Worm (Caenorhabditis elegans) whole organism, young adult: ENCODE results near the gene nhr-84.
A peak's percentile ranks its signal among the peaks of the same experiment; 100 is the strongest.

Experiments used
- B0261.1 ChIP-seq: sonication (generic microtip); optimal IDR thresholded peaks from 2 replicates; lab custom pipeline; 2016; ENCODE audit warnings: mild to moderate bottlenecking, missing genetic modification characterization, moderate library complexity, missing compliant biosample characterization
- C17E4.6 ChIP-seq: fragments of 200-800 bp; sonication (Bioruptor generic); IDR thresholded peaks from 2 replicates; pipeline ENCODE4 v1.3.6; 2022; ENCODE audit warnings: missing genetic modification reagents, missing genetic modification characterization, missing compliant biosample characterization
- F22D6.2 ChIP-seq: sonication (generic microtip); optimal IDR thresholded peaks from 2 replicates; lab custom pipeline; 2016; ENCODE audit warnings: mild to moderate bottlenecking, missing genetic modification characterization, missing compliant biosample characterization
- F49E8.2 ChIP-seq: sonication (generic microtip); optimal IDR thresholded peaks from 3 replicates; lab custom pipeline; 2017; ENCODE audit warnings: missing genetic modification characterization, mild to moderate bottlenecking, missing compliant biosample characterization, antibody characterized with exemption, moderate library complexity; ENCODE audit not compliant: insufficient read depth
- F57A8.1 ChIP-seq: fragments of 200-800 bp; sonication (Bioruptor generic); optimal IDR thresholded peaks from 2 replicates; lab custom pipeline; 2018; ENCODE audit warnings: mild to moderate bottlenecking, missing genetic modification characterization, moderate library complexity, missing compliant biosample characterization
- K12H6.12 ChIP-seq: fragments of 200-800 bp; sonication (Bioruptor generic); optimal IDR thresholded peaks from 2 replicates; lab custom pipeline; 2018; ENCODE audit warnings: mild to moderate bottlenecking, missing genetic modification characterization, missing compliant biosample characterization
- T07F8.4 ChIP-seq: sonication (generic microtip); optimal IDR thresholded peaks from 2 replicates; lab custom pipeline; 2016; ENCODE audit warnings: mild to moderate bottlenecking, missing genetic modification characterization, moderate library complexity, missing compliant biosample characterization
- Y53F4B.3 ChIP-seq: fragments of 200-800 bp; sonication (Bioruptor generic); IDR thresholded peaks from 2 replicates; pipeline ENCODE4 v1.3.6; 2022; ENCODE audit warnings: missing genetic modification reagents, missing genetic modification characterization, missing compliant biosample characterization
- Y67H2A.10 ChIP-seq: fragments of 200-800 bp; sonication (Bioruptor generic); conservative IDR thresholded peaks from 2 replicates; pipeline ENCODE4 v1.3.6; 2022; ENCODE audit warnings: missing genetic modification reagents, missing genetic modification characterization, missing compliant biosample characterization
- Y95B8A.8 ChIP-seq: fragments of 200-800 bp; sonication (Bioruptor generic); IDR thresholded peaks from 2 replicates; pipeline ENCODE4 v1.3.6; 2022; ENCODE audit warnings: missing genetic modification reagents, missing genetic modification characterization, missing compliant biosample characterization
- aptf-3 ChIP-seq: fragments of 200-800 bp; sonication (Bioruptor generic); IDR thresholded peaks from 2 replicates; pipeline ENCODE4 v1.3.6; 2022; ENCODE audit warnings: missing genetic modification characterization, missing compliant biosample characterization
- atf-7 ChIP-seq: sonication (generic microtip); optimal IDR thresholded peaks from 2 replicates; lab custom pipeline; 2017; ENCODE audit warnings: mild to moderate bottlenecking, missing genetic modification characterization, missing compliant biosample characterization
- attf-3 ChIP-seq: fragments of 200-800 bp; sonication (Bioruptor generic); conservative IDR thresholded peaks from 2 replicates; pipeline ENCODE4 v1.3.6; 2022; ENCODE audit warnings: missing genetic modification reagents, missing genetic modification characterization, missing compliant biosample characterization
- attf-5 ChIP-seq: fragments of 200-800 bp; sonication (Bioruptor generic); optimal IDR thresholded peaks from 2 replicates; lab custom pipeline; 2018; ENCODE audit warnings: mild to moderate bottlenecking, missing genetic modification characterization, missing compliant biosample characterization
- bed-2 ChIP-seq: fragments of 200-800 bp; sonication (Bioruptor generic); IDR thresholded peaks from 2 replicates; pipeline ENCODE4 v1.3.6; 2022; ENCODE audit warnings: missing genetic modification reagents, missing genetic modification characterization, missing compliant biosample characterization
- cebp-1 ChIP-seq, 2 experiments: fragments of 200-800 bp in 1 of 2; sonication (Bioruptor generic) in 1 of 2; sonication (generic microtip) in 1 of 2; IDR thresholded peaks in 1 of 2; optimal IDR thresholded peaks in 1 of 2; 2 replicates each; pipeline versions ENCODE4 v1.3.6 to Lab custom; 2017 to 2022; ENCODE audit warnings: missing compliant biosample characterization in 2 of 2, missing genetic modification characterization in 2 of 2, mild to moderate bottlenecking in 1 of 2, missing genetic modification reagents in 1 of 2, moderate library complexity in 1 of 2
- ceh-27 ChIP-seq: fragments of 200-800 bp; sonication (Bioruptor generic); optimal IDR thresholded peaks from 2 replicates; lab custom pipeline; 2018; ENCODE audit warnings: mild to moderate bottlenecking, missing genetic modification characterization, moderate library complexity, missing compliant biosample characterization
- ceh-91 ChIP-seq: fragments of 200-800 bp; sonication (Bioruptor generic); IDR thresholded peaks from 2 replicates; pipeline ENCODE4 v1.3.6; 2022; ENCODE audit warnings: missing genetic modification reagents, missing genetic modification characterization, missing compliant biosample characterization
- die-1 ChIP-seq: sonication (generic microtip); optimal IDR thresholded peaks from 2 replicates; lab custom pipeline; 2016; ENCODE audit warnings: missing genotype, mild to moderate bottlenecking, missing genetic modification characterization, missing compliant biosample characterization
- dox-1 ChIP-seq: fragments of 200-800 bp; sonication (Bioruptor generic); IDR thresholded peaks from 2 replicates; pipeline ENCODE4 v1.3.6; 2022; ENCODE audit warnings: missing genetic modification reagents, missing genetic modification characterization, missing compliant biosample characterization
- egl-18 ChIP-seq: fragments of 200-800 bp; sonication (Bioruptor generic); IDR thresholded peaks from 2 replicates; pipeline ENCODE4 v1.3.6; 2022; ENCODE audit warnings: missing genetic modification reagents, missing genetic modification characterization, missing compliant biosample characterization
- ets-4 ChIP-seq: fragments of 200-800 bp; sonication (Bioruptor generic); optimal IDR thresholded peaks from 2 replicates; lab custom pipeline; 2018; ENCODE audit warnings: mild to moderate bottlenecking, missing genetic modification characterization, missing compliant biosample characterization
- hlh-26 ChIP-seq: fragments of 200-800 bp; sonication (Bioruptor generic); conservative IDR thresholded peaks from 2 replicates; pipeline ENCODE4 v1.3.6; 2022; ENCODE audit warnings: missing genetic modification reagents, missing genetic modification characterization, missing compliant biosample characterization
- hmg-20 ChIP-seq: fragments of 200-800 bp; sonication (Bioruptor generic); IDR thresholded peaks from 2 replicates; pipeline ENCODE4 v1.3.6; 2022; ENCODE audit warnings: missing genetic modification reagents, missing genetic modification characterization, missing compliant biosample characterization
- hsf-1 ChIP-seq: fragments of 200-800 bp; sonication (Bioruptor generic); IDR thresholded peaks from 2 replicates; pipeline ENCODE4 v1.3.6; 2022; ENCODE audit warnings: missing genetic modification reagents, missing genetic modification characterization, missing compliant biosample characterization
- lag-1 ChIP-seq: fragments of 200-800 bp; sonication (Bioruptor generic); IDR thresholded peaks from 2 replicates; pipeline ENCODE4 v1.3.6; 2022; ENCODE audit warnings: missing genetic modification reagents, missing genetic modification characterization, missing compliant biosample characterization
- lin-35 ChIP-seq, 3 experiments: fragments of 150-350 bp in 2 of 3; sonication (generic microtip) in 1 of 3; optimal IDR thresholded peaks; 2 replicates each; lab custom pipeline; 2014 to 2018; ENCODE audit warnings: missing biosample characterization in 3 of 3, missing genetic modification characterization in 3 of 3, missing genetic modification reagents in 3 of 3
- lin-40 ChIP-seq: sonication (generic microtip); optimal IDR thresholded peaks from 2 replicates; lab custom pipeline; 2016; ENCODE audit warnings: missing genetic modification characterization, mild to moderate bottlenecking, missing compliant biosample characterization, missing genotype, missing genetic modification reagents
- madf-3 ChIP-seq: fragments of 200-800 bp; sonication (Bioruptor generic); IDR thresholded peaks from 2 replicates; pipeline ENCODE4 v1.3.6; 2022; ENCODE audit warnings: missing genetic modification reagents, missing genetic modification characterization, missing compliant biosample characterization
- madf-6 ChIP-seq: fragments of 200-800 bp; sonication (Bioruptor generic); IDR thresholded peaks from 2 replicates; pipeline ENCODE4 v1.3.6; 2022; ENCODE audit warnings: missing genetic modification reagents, missing genetic modification characterization, missing compliant biosample characterization
- mes-4 ChIP-seq: sonication (generic microtip); optimal IDR thresholded peaks from 2 replicates; lab custom pipeline; 2016; ENCODE audit warnings: missing genotype, missing genetic modification characterization, missing compliant biosample characterization
- nfya-1 ChIP-seq: sonication (generic microtip); optimal IDR thresholded peaks from 2 replicates; lab custom pipeline; 2017; ENCODE audit warnings: antibody characterized with exemption, missing compliant biosample characterization, missing genetic modification characterization, borderline replicate concordance; ENCODE audit not compliant: insufficient read depth
- nfya-2 ChIP-seq: fragments of 200-800 bp; sonication (Bioruptor generic); IDR thresholded peaks from 2 replicates; pipeline ENCODE4 v1.3.6; 2022; ENCODE audit warnings: missing genetic modification reagents, missing genetic modification characterization, missing compliant biosample characterization
- nhr-179 ChIP-seq: sonication (generic microtip); optimal IDR thresholded peaks from 2 replicates; lab custom pipeline; 2016; ENCODE audit warnings: mild to moderate bottlenecking, missing genetic modification characterization, missing compliant biosample characterization
- nhr-27 ChIP-seq: fragments of 200-800 bp; sonication (Bioruptor generic); optimal IDR thresholded peaks from 2 replicates; lab custom pipeline; 2018; ENCODE audit warnings: mild to moderate bottlenecking, missing genetic modification characterization, moderate library complexity, missing compliant biosample characterization
- nhr-90 ChIP-seq: sonication (generic microtip); optimal IDR thresholded peaks from 2 replicates; lab custom pipeline; 2016; ENCODE audit warnings: missing genotype, mild to moderate bottlenecking, missing genetic modification characterization, missing compliant biosample characterization
- pbrm-1 ChIP-seq: fragments of 200-800 bp; sonication (Bioruptor generic); IDR thresholded peaks from 2 replicates; pipeline ENCODE4 v1.3.6; 2022; ENCODE audit warnings: missing genetic modification reagents, missing genetic modification characterization, missing compliant biosample characterization
- rcor-1 ChIP-seq: fragments of 200-800 bp; sonication (Bioruptor generic); IDR thresholded peaks from 2 replicates; pipeline ENCODE4 v1.3.6; 2022; ENCODE audit warnings: missing genetic modification reagents, missing genetic modification characterization, missing compliant biosample characterization
- repo-1 ChIP-seq: sonication (generic microtip); optimal IDR thresholded peaks from 2 replicates; lab custom pipeline; 2017; ENCODE audit warnings: mild to moderate bottlenecking, missing genetic modification characterization, missing compliant biosample characterization
- snpc-3.4 ChIP-seq: sonication (generic microtip); optimal IDR thresholded peaks from 2 replicates; lab custom pipeline; 2017; ENCODE audit warnings: missing genetic modification characterization, mild to moderate bottlenecking, missing compliant biosample characterization, antibody characterized with exemption, moderate library complexity, missing genotype, missing genetic modification reagents
- snpc-4 ChIP-seq, 5 experiments: fragments of 150-350 bp in 1 of 5; sonication (generic microtip) in 4 of 5; optimal IDR thresholded peaks; 2 replicates each; lab custom pipeline; 2014 to 2018; ENCODE audit warnings: missing genetic modification characterization in 5 of 5, missing biosample characterization in 3 of 5, antibody characterized with exemption in 2 of 5, mild to moderate bottlenecking in 2 of 5, missing compliant biosample characterization in 2 of 5, missing genotype in 2 of 5, moderate library complexity in 2 of 5, missing genetic modification reagents in 1 of 5
- sptf-2 ChIP-seq: fragments of 200-800 bp; sonication (Bioruptor generic); optimal IDR thresholded peaks from 2 replicates; lab custom pipeline; 2018; ENCODE audit warnings: mild to moderate bottlenecking, missing genetic modification characterization, missing compliant biosample characterization
- tbp1 ChIP-seq: fragments of 200-800 bp; sonication (Bioruptor generic); optimal IDR thresholded peaks from 2 replicates; lab custom pipeline; 2018; ENCODE audit warnings: mild to moderate bottlenecking, missing genetic modification characterization, missing compliant biosample characterization
- zim-3 ChIP-seq: sonication (generic microtip); optimal IDR thresholded peaks from 2 replicates; lab custom pipeline; 2017; ENCODE audit warnings: mild to moderate bottlenecking, missing genetic modification characterization, moderate library complexity, missing compliant biosample characterization
- ztf-25 ChIP-seq: fragments of 200-800 bp; sonication (Bioruptor generic); IDR thresholded peaks from 2 replicates; pipeline ENCODE4 v1.3.6; 2022; ENCODE audit warnings: missing genetic modification reagents, missing genetic modification characterization, missing compliant biosample characterization
- ztf-28 ChIP-seq: fragments of 200-800 bp; sonication (Bioruptor generic); IDR thresholded peaks from 2 replicates; pipeline ENCODE4 v1.3.6; 2022; ENCODE audit warnings: missing genetic modification reagents, missing genetic modification characterization, missing compliant biosample characterization

The nhr-84 gene

ce11 chrV:15873762-15874161, 5.6 kb downstream of the nhr-84 start (continued):
- TF ChIP-seq aptf-3 (GFP tag; lab: Robert Waterston, UW) = peak; percentile 98
- peak; percentile 86; the same call in 1 of the 2 replicates for TF ChIP-seq ztf-28 (GFP tag; lab: Robert Waterston, UW)
- 0 out of 2 replicates have a peak, but pooled peaks have one; percentile 60 for TF ChIP-seq Y95B8A.8
- peak in 2 of 3 experiments; percentile 30 to 82 for TF ChIP-seq lin-35 (GFP tag; optimal IDR thresholded peaks at IDR 0.05; lab: Kevin White, UChicago)
- TF ChIP-seq dox-1 (GFP tag; lab: Robert Waterston, UW) = peak; percentile 96
- TF ChIP-seq C17E4.6 = peak; percentile 87
- peak; percentile 95 for TF ChIP-seq ztf-25 (GFP tag; lab: Robert Waterston, UW)
- peak; percentile 81 for TF ChIP-seq madf-6
- peak; percentile 93 for TF ChIP-seq mes-4
- TF ChIP-seq nhr-90 (tag; lab: Kevin White, UChicago) = peak; percentile 98
- peak; percentile 98 for TF ChIP-seq zim-3 (tag; lab: Kevin White, UChicago)
- peak; percentile 91 for TF ChIP-seq nhr-27 (tag; lab: Kevin White, UChicago)
- 0 out of 2 replicates have a peak, but pooled peaks have one; percentile 63 for TF ChIP-seq lag-1
- peak; percentile 83 for TF ChIP-seq snpc-4 (GFP tag; optimal IDR thresholded peaks at IDR 0.05; lab: Kevin White, UChicago)
- TF ChIP-seq snpc-4 (tag; optimal IDR thresholded peaks at IDR 0.05; lab: Kevin White, UChicago) = peak; percentile 66 to 88 (median 86)
- peak; percentile 98 for TF ChIP-seq die-1 (tag; lab: Kevin White, UChicago)
- TF ChIP-seq hlh-26 (GFP tag; lab: Robert Waterston, UW) = 0 out of 2 replicates have a peak, but pooled peaks have one; percentile 46
- peak; percentile 88 for TF ChIP-seq T07F8.4 (tag; lab: Kevin White, UChicago)
- TF ChIP-seq egl-18 (GFP tag; lab: Robert Waterston, UW) = peak; percentile 83; the same call in 1 of the 2 replicates
- peak; percentile 67 for TF ChIP-seq F22D6.2 (tag; lab: Kevin White, UChicago)
- TF ChIP-seq nhr-179 (tag; lab: Kevin White, UChicago) = peak; percentile 86
- peak; percentile 67 for TF ChIP-seq attf-3 (GFP tag; lab: Robert Waterston, UW)
- TF ChIP-seq tbp1 (GFP tag; lab: Kevin White, UChicago) = peak; percentile 100
- TF ChIP-seq repo-1 = peak; percentile 93
- no peak for TF ChIP-seq nfya-1
- TF ChIP-seq ets-4 (GFP tag; lab: Kevin White, UChicago) = peak; percentile 90
- peak; percentile 90 for TF ChIP-seq ceh-27 (GFP tag; lab: Kevin White, UChicago)
- peak; percentile 99 for TF ChIP-seq B0261.1 (tag; lab: Kevin White, UChicago)
- TF ChIP-seq rcor-1 = peak; percentile 87
- peak; percentile 91 for TF ChIP-seq pbrm-1 (GFP tag; lab: Robert Waterston, UW)
- TF ChIP-seq Y53F4B.3 = peak; percentile 50; the same call in 1 of the 2 replicates
- TF ChIP-seq ceh-91 (GFP tag; lab: Robert Waterston, UW) = peak; percentile 71
- TF ChIP-seq hmg-20 = peak; percentile 81
- TF ChIP-seq atf-7 (tag; lab: Kevin White, UChicago) = peak; percentile 88
- TF ChIP-seq nfya-2 = 0 out of 2 replicates have a peak, but pooled peaks have one; percentile 49
- TF ChIP-seq cebp-1 (GFP tag; IDR thresholded peaks at IDR 0.05; lab: Robert Waterston, UW) = peak; percentile 68; the same call in 1 of the 2 replicates
- peak; percentile 90 for TF ChIP-seq cebp-1 (tag; optimal IDR thresholded peaks at IDR 0.05; lab: Kevin White, UChicago)
- TF ChIP-seq Y67H2A.10 (GFP tag; lab: Robert Waterston, UW) = no peak
- peak; percentile 93 for TF ChIP-seq snpc-3.4
- TF ChIP-seq lin-40 (tag; lab: Kevin White, UChicago) = no peak
- peak; percentile 87 for TF ChIP-seq attf-5 (GFP tag; lab: Kevin White, UChicago)
- peak; percentile 88 for TF ChIP-seq madf-3 (GFP tag; lab: Robert Waterston, UW)
- TF ChIP-seq sptf-2 (GFP tag; lab: Kevin White, UChicago) = peak; percentile 91
- TF ChIP-seq K12H6.12 = peak; percentile 77
- TF ChIP-seq F57A8.1 (GFP tag; lab: Kevin White, UChicago) = peak; percentile 91
- peak; percentile 51 for TF ChIP-seq F49E8.2 (tag; lab: Kevin White, UChicago)
- TF ChIP-seq hsf-1 = peak; percentile 67; the same call in 1 of the 2 replicates
- peak; percentile 85; the same call in 1 of the 2 replicates for TF ChIP-seq bed-2 (GFP tag; lab: Robert Waterston, UW)
